Worm (Caenorhabditis elegans): ENCODE data around the gene Y75B8A.8.

Y75B8A.8 gene

ce11 chrIII:12159208-12159607, 1.4 kb upstream of the Y75B8A.8 start:
- no peak for TF ChIP-seq dmd-4 (tag; optimal IDR thresholded peaks at IDR 0.05)
- no peak for TF ChIP-seq unc-55 (GFP tag; optimal IDR thresholded peaks at IDR 0.05)
- TF ChIP-seq mab-5 (tag; optimal IDR thresholded peaks at IDR 0.05) = no peak
- TF ChIP-seq gmeb-1 (tag; optimal IDR thresholded peaks at IDR 0.05) = no peak
- TF ChIP-seq ceh-82 (tag; optimal IDR thresholded peaks at IDR 0.05) = no peak
- no peak for TF ChIP-seq C34F6.9 (tag; optimal IDR thresholded peaks at IDR 0.05)
- no peak for TF ChIP-seq nhr-6 (tag; optimal IDR thresholded peaks at IDR 0.05)
- TF ChIP-seq R02D3.7 (tag; optimal IDR thresholded peaks at IDR 0.05) = no peak
- no peak for TF ChIP-seq aly-2 (tag; optimal IDR thresholded peaks at IDR 0.05)
- TF ChIP-seq nhr-77 (tag; optimal IDR thresholded peaks at IDR 0.05) = no peak
- no peak for TF ChIP-seq alr-1 (tag; optimal IDR thresholded peaks at IDR 0.05)
- no peak for TF ChIP-seq nhr-23 (tag; optimal IDR thresholded peaks at IDR 0.05)
- TF ChIP-seq unc-62 (GFP tag; optimal IDR thresholded peaks at IDR 0.05) = no peak

- TF ChIP-seq elt-1 (tag; optimal IDR thresholded peaks at IDR 0.05) (no peak), sma-9 (GFP tag; optimal IDR thresholded peaks at IDR 0.05) (no peak), sma-9 (tag; optimal IDR thresholded peaks at IDR 0.05) (no peak), unc-39 (tag; optimal IDR thresholded peaks at IDR 0.05) (no peak), Y55F3AM.14 (GFP tag; optimal IDR thresholded peaks at IDR 0.05) (no peak), lsy-2 (tag; optimal IDR thresholded peaks at IDR 0.05) (no peak), ZK546.5 (tag; optimal IDR thresholded peaks at IDR 0.05) (no peak), fos-1 (tag; optimal IDR thresholded peaks at IDR 0.05) (no peak), alr-1 (tag; optimal IDR thresholded peaks at IDR 0.05) (no peak), lin-11 (tag; optimal IDR thresholded peaks at IDR 0.05) (no peak), lin-39 (tag; optimal IDR thresholded peaks at IDR 0.05) (no peak), snpc-4 (tag; optimal IDR thresholded peaks at IDR 0.05) (no peak), ceh-16 (tag; optimal IDR thresholded peaks at IDR 0.05) (no peak), nhr-25 (tag; optimal IDR thresholded peaks at IDR 0.05) (no peak), sma-3 (GFP tag; optimal IDR thresholded peaks at IDR 0.05) (no peak), nhr-21 (tag; optimal IDR thresholded peaks at IDR 0.05) (no peak), ztf-1 (GFP tag; conservative IDR thresholded peaks at IDR 0.05) (no peak)
These were observed 371 bp downstream of the Y75B8A.8 start for ce11 chrIII:12160929-12161328.

ce11 chrIII:12164414-12164813, 3.9 kb downstream of the Y75B8A.8 start:
- TF ChIP-seq dmd-4 (tag; optimal IDR thresholded peaks at IDR 0.05) (no peak), alr-1 (tag; optimal IDR thresholded peaks at IDR 0.05) (no peak), egl-27 (tag; optimal IDR thresholded peaks at IDR 0.05) (no peak), ama-1 (optimal IDR thresholded peaks at IDR 0.05) (no peak), ceh-82 (tag; optimal IDR thresholded peaks at IDR 0.05) (no peak)

- TF ChIP-seq ztf-11 (tag; optimal IDR thresholded peaks at IDR 0.05) = no peak
- no peak for TF ChIP-seq mbf-1 (tag; optimal IDR thresholded peaks at IDR 0.05)
- TF ChIP-seq aly-2 (tag; optimal IDR thresholded peaks at IDR 0.05) = no peak
- TF ChIP-seq ceh-16 (tag; optimal IDR thresholded peaks at IDR 0.05) = no peak
- no peak for TF ChIP-seq F13H6.1 (tag; optimal IDR thresholded peaks at IDR 0.05)
- TF ChIP-seq ztf-4 (tag; optimal IDR thresholded peaks at IDR 0.05) = no peak
- no peak for TF ChIP-seq lsy-2 (tag; optimal IDR thresholded peaks at IDR 0.05)
- TF ChIP-seq nhr-11 (tag; optimal IDR thresholded peaks at IDR 0.05) = no peak
- no peak for TF ChIP-seq nhr-23 (tag; optimal IDR thresholded peaks at IDR 0.05)
- no peak for TF ChIP-seq zag-1 (tag; optimal IDR thresholded peaks at IDR 0.05)
- TF ChIP-seq nhr-129 (tag; optimal IDR thresholded peaks at IDR 0.05) = no peak
- TF ChIP-seq nhr-10 (tag; optimal IDR thresholded peaks at IDR 0.05) = no peak
- no peak for TF ChIP-seq nhr-21 (tag; optimal IDR thresholded peaks at IDR 0.05)
- TF ChIP-seq dmd-4 (tag; optimal IDR thresholded peaks at IDR 0.05) = no peak
- no peak for TF ChIP-seq peb-1 (tag; optimal IDR thresholded peaks at IDR 0.05)
- no peak for TF ChIP-seq sma-3 (GFP tag; optimal IDR thresholded peaks at IDR 0.05)
- TF ChIP-seq nhr-6 (tag; optimal IDR thresholded peaks at IDR 0.05) = no peak
- no peak for TF ChIP-seq fos-1 (tag; optimal IDR thresholded peaks at IDR 0.05)
- TF ChIP-seq nhr-12 (tag; optimal IDR thresholded peaks at IDR 0.05) = no peak
These were observed 4.7 kb downstream of the Y75B8A.8 start for ce11 chrIII:12165305-12165704.
